Worm (Caenorhabditis elegans): ENCODE results near the gene cla-1.

DNA sequence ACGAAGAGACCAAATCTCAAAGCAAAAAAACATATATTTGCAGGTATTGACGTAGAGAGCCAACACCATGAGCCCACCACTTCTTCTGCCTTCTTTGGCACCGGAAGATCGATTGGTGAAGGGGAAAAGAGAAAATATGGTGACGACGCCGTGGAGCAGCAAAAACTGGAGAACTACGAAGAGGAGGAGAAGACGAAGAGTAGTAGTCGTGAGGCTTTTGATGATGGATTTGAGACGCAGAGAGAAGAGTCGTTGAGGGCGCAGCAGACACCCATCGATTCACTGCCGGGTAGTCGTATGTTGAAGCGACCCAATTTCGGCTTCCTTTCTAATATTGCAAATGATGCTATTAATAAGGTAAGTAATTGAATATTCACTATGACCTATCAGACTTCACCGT lies 22.7 kb downstream of the cla-1 start:
- no peak for TF ChIP-seq nfya-1 (tag; optimal IDR thresholded peaks at IDR 0.05; ENCODE audit: borderline replicate concordance, insufficient read depth)
- TF ChIP-seq akir-1 (GFP tag; optimal IDR thresholded peaks at IDR 0.05): no peak
- no peak for TF ChIP-seq T07F8.4 (tag; optimal IDR thresholded peaks at IDR 0.05)
- TF ChIP-seq unc-62 (GFP tag; optimal IDR thresholded peaks at IDR 0.05): no peak
- no peak for TF ChIP-seq nhr-90 (tag; optimal IDR thresholded peaks at IDR 0.05)
- no peak for TF ChIP-seq Y95B8A.8 (GFP tag; IDR thresholded peaks at IDR 0.05)
- TF ChIP-seq madf-10 (tag; optimal IDR thresholded peaks at IDR 0.05): no peak
- TF ChIP-seq F37B4.10 (GFP tag; IDR thresholded peaks at IDR 0.05): no peak
- no peak for TF ChIP-seq sdz-38 (tag; optimal IDR thresholded peaks at IDR 0.05)
- TF ChIP-seq mcd-1 (GFP tag; IDR thresholded peaks at IDR 0.05): no peak

All from whole organism, young adult.